Fruit fly (Drosophila melanogaster) whole organism, adult: ENCODE data around the gene CG33269.

Experiments
- CG11617 ChIP-seq: fragments of 200-800 bp; sonication (Bioruptor generic); optimal IDR thresholded peaks from 2 replicates; lab custom pipeline; 2017; ENCODE audit warnings: mild to moderate bottlenecking, missing biosample characterization, missing genetic modification reagents, missing genetic modification characterization
- CG12768 ChIP-seq: fragments of 200-800 bp; sonication (Bioruptor generic); optimal IDR thresholded peaks from 2 replicates; lab custom pipeline; 2017; ENCODE audit warnings: missing biosample characterization, missing genetic modification characterization, mild to moderate bottlenecking, moderate library complexity, missing genetic modification reagents
- CG14711 ChIP-seq: fragments of 200-800 bp; sonication (Bioruptor generic); optimal IDR thresholded peaks from 2 replicates; lab custom pipeline; 2018; ENCODE audit warnings: missing biosample characterization, mild to moderate bottlenecking, missing genetic modification characterization, moderate library complexity
- CG1620 ChIP-seq: fragments of 200-800 bp; sonication (Bioruptor generic); optimal IDR thresholded peaks from 2 replicates; lab custom pipeline; 2016; ENCODE audit warnings: missing biosample characterization, missing genetic modification characterization
- CG33017 ChIP-seq: fragments of 200-800 bp; sonication (Bioruptor generic); optimal IDR thresholded peaks from 2 replicates; lab custom pipeline; 2018; ENCODE audit warnings: missing biosample characterization, mild to moderate bottlenecking, missing genetic modification characterization, moderate library complexity
- CG5204 ChIP-seq: fragments of 200-800 bp; sonication (Bioruptor generic); optimal IDR thresholded peaks from 2 replicates; lab custom pipeline; 2016; ENCODE audit warnings: missing biosample characterization, missing genetic modification characterization
- CG7045 ChIP-seq: fragments of 200-800 bp; sonication (Bioruptor generic); optimal IDR thresholded peaks from 2 replicates; lab custom pipeline; 2017; ENCODE audit warnings: missing biosample characterization, mild to moderate bottlenecking, missing genetic modification characterization
- CG7101 ChIP-seq: fragments of 200-800 bp; sonication (Bioruptor generic); optimal IDR thresholded peaks from 2 replicates; lab custom pipeline; 2018; ENCODE audit warnings: missing biosample characterization, mild to moderate bottlenecking, missing genetic modification characterization, moderate library complexity
- Clk ChIP-seq: fragments of 200-800 bp; sonication (Bioruptor generic); optimal IDR thresholded peaks from 2 replicates; lab custom pipeline; 2017; ENCODE audit warnings: missing biosample characterization, missing genetic modification characterization
- Crg-1 ChIP-seq: fragments of 200-800 bp; sonication (Bioruptor generic); optimal IDR thresholded peaks from 2 replicates; lab custom pipeline; 2016; ENCODE audit warnings: missing biosample characterization, missing genetic modification characterization
- Hr96 ChIP-seq: fragments of 200-800 bp; sonication (Bioruptor generic); optimal IDR thresholded peaks from 2 replicates; lab custom pipeline; 2016; ENCODE audit warnings: missing biosample characterization, missing genetic modification characterization
- Mnt ChIP-seq: fragments of 200-800 bp; sonication (Bioruptor generic); optimal IDR thresholded peaks from 2 replicates; lab custom pipeline; 2016; ENCODE audit warnings: missing biosample characterization, mild to moderate bottlenecking, missing genetic modification characterization
- bab1 ChIP-seq: fragments of 200-800 bp; sonication (Bioruptor generic); optimal IDR thresholded peaks from 3 replicates; lab custom pipeline; 2019; ENCODE audit warnings: missing biosample characterization, mild to moderate bottlenecking, missing genetic modification characterization, moderate library complexity
- cic ChIP-seq: fragments of 200-800 bp; sonication (Bioruptor generic); optimal IDR thresholded peaks from 2 replicates; lab custom pipeline; 2017; ENCODE audit warnings: missing biosample characterization, mild to moderate bottlenecking, missing genetic modification characterization, moderate library complexity
- cnc ChIP-seq, 2 experiments: fragments of >200 bp; optimal IDR thresholded peaks; 2 replicates each; lab custom pipeline; 2017
- kay ChIP-seq: fragments of 200-800 bp; sonication (Bioruptor generic); peaks from one replicate; lab custom pipeline; 2016; ENCODE audit warnings: missing biosample characterization, missing genetic modification characterization, borderline replicate concordance
- ovo ChIP-seq: fragments of 200-800 bp; sonication (Bioruptor generic); optimal IDR thresholded peaks from 2 replicates; lab custom pipeline; 2016; ENCODE audit warnings: missing biosample characterization, missing genetic modification characterization
- pad ChIP-seq: fragments of 200-800 bp; sonication (Bioruptor generic); optimal IDR thresholded peaks from 3 replicates; lab custom pipeline; 2017; ENCODE audit warnings: missing biosample characterization, missing genetic modification characterization, mild to moderate bottlenecking, moderate library complexity, missing genetic modification reagents
- tj ChIP-seq: fragments of 200-800 bp; sonication (Bioruptor generic); optimal IDR thresholded peaks from 3 replicates; lab custom pipeline; 2017; ENCODE audit warnings: missing biosample characterization, mild to moderate bottlenecking, missing genetic modification characterization, moderate library complexity
- toe ChIP-seq: fragments of 200-800 bp; sonication (Bioruptor generic); optimal IDR thresholded peaks from 2 replicates; lab custom pipeline; 2016; ENCODE audit warnings: missing biosample characterization, missing genetic modification characterization

Gene CG33269

DNA sequence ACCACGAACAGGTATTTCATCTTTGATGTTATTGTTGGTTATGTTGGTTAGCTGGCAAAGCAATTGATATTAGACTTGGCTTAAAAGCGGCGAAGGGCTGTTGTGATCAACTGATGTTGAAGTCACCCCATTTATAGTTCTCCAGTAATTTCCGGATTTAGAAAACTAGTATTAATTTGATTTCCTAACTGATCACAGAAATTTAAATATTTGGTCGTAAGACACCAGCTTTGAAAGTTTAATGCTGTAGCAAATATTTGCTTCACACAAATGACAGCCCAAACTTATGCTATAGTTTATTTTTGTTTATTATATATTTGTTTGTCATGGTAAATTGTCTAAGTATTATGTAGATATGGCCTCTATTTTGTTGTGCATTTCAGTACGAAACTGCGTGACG, at the start of gene CG33269:
Gene CG33269, minus strand, starts transcription at position 101 of the 400 bp plus-strand sequence.
- TF ChIP-seq Hr96 (GFP tag; lab: Kevin White, UChicago): no peak
- TF ChIP-seq kay (GFP tag; lab: Kevin White, UChicago): no peak
- no peak for TF ChIP-seq Clk (GFP tag; lab: Kevin White, UChicago)
- no peak for TF ChIP-seq cic (GFP tag; lab: Kevin White, UChicago)
- no peak for TF ChIP-seq bab1 (GFP tag; lab: Kevin White, UChicago)
- TF ChIP-seq toe (GFP tag; lab: Kevin White, UChicago): no peak
- TF ChIP-seq Mnt (GFP tag; lab: Kevin White, UChicago): no peak
- TF ChIP-seq tj (GFP tag; lab: Kevin White, UChicago): no peak
- TF ChIP-seq cnc (optimal IDR thresholded peaks at IDR 0.05; lab: Kevin White, UChicago): no peak
- TF ChIP-seq Crg-1: no peak
- no peak for TF ChIP-seq CG12768 (GFP tag; lab: Kevin White, UChicago)
- no peak for TF ChIP-seq ovo (GFP tag; lab: Kevin White, UChicago)
- no peak for TF ChIP-seq CG14711
- TF ChIP-seq CG7045 (GFP tag; lab: Kevin White, UChicago): no peak
- no peak for TF ChIP-seq CG5204
- TF ChIP-seq CG1620 (GFP tag; lab: Kevin White, UChicago): no peak
- no peak for TF ChIP-seq CG11617 (GFP tag; lab: Kevin White, UChicago)
- no peak for TF ChIP-seq CG33017 (tag; lab: Kevin White, UChicago)

DNA sequence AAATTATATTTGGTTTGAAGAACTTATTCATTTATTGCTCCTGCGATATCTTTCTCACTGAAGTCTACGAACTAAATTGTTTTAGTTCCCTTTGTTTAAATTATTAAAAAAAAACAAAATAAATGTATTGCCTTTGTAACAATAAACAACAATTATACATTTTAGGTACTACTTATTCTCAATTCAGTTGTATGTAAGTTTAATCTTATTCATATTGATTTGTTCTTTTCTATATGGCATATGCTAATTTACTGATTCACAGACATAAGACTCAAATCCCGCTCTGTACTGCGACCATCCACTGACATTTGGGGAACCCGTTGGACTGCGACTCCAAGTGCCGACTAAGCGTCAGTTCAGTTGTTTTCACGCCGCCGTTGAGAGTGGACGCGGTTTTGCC, 49.1 kb upstream of the CG33269 start, which contains the start of gene CG32091:
Gene CG32091, plus strand, starts transcription at position 301 of the 400 bp plus-strand sequence.
- TF ChIP-seq kay (GFP tag; lab: Kevin White, UChicago) (peak; percentile 18), CG5204 (no peak), CG12768 (GFP tag; lab: Kevin White, UChicago) (peak; percentile 1), CG7045 (GFP tag; lab: Kevin White, UChicago) (no peak), tj (GFP tag; lab: Kevin White, UChicago) (peak; percentile 40), CG33017 (tag; lab: Kevin White, UChicago) (no peak)

DNA sequence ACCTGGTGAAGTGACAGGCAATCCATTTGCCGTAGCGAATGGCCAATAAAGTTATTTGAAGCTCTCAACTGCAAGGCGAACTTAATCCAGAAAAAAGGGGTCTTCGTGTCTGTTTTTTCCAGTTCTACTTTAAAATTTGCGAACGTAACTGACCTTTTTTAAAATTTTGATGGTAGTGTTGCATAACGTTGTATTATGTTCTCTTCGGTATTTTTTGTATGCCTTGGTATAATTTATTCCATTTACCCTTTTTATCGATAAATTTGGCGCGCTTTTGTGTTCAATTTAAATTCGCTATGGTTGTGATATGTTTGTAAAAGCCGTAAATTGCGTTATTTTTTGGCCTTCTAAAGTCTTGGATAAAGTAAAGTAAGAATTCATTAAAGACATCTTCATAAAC, 48.7 kb upstream of the CG33269 start:
- TF ChIP-seq toe (GFP tag; lab: Kevin White, UChicago) (no peak), tj (GFP tag; lab: Kevin White, UChicago) (no peak), bab1 (GFP tag; lab: Kevin White, UChicago) (no peak), Hr96 (GFP tag; lab: Kevin White, UChicago) (no peak), Mnt (GFP tag; lab: Kevin White, UChicago) (peak; percentile 13), kay (GFP tag; lab: Kevin White, UChicago) (peak; percentile 70), CG7101 (tag; lab: Kevin White, UChicago) (peak; percentile 5), cic (GFP tag; lab: Kevin White, UChicago) (no peak), CG14711 (peak; percentile 32)

DNA sequence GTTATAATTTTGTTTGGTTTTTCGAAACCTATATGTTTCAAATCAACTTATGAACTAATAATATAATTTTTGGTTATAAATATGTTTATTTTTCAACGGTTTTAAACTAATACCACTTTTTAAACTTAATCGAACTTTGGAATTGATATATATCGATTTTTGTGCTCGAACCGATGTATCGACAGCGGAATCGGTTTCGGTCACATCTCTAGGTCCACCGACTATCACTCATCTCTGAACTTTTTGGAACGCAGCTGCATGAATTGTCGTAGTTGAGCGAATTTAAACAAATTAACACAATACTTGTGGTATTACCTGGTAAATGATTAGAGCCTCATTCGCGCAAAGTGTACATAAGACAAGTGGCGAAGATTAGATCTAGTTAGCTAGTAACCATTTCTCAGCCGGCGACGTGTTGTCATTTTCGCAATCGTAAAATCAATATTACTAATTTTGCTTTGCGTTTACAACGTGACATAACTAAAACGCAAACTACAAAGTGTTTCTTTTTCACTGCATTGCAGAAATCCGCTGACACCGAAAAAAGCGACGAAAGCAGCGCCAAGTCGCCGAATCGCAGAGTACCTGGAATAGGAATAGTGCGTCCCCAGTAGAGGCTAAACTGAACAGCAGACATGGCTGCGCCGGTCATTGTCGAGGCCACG, 46.0 kb upstream of the CG33269 start, which contains the start of gene Apt1:
Gene Apt1, plus strand, starts transcription at position 219 of the 665 bp plus-strand sequence.
- TF ChIP-seq tj (GFP tag; lab: Kevin White, UChicago) (peak; percentile 83), CG12768 (GFP tag; lab: Kevin White, UChicago) (peak; percentile 77), bab1 (GFP tag; lab: Kevin White, UChicago) (peak; percentile 48), toe (GFP tag; lab: Kevin White, UChicago) (peak; percentile 58), CG7045 (GFP tag; lab: Kevin White, UChicago) (no peak), CG11617 (GFP tag; lab: Kevin White, UChicago) (peak; percentile 24), CG33017 (tag; lab: Kevin White, UChicago) (peak; percentile 0), cic (GFP tag; lab: Kevin White, UChicago) (no peak), Mnt (GFP tag; lab: Kevin White, UChicago) (peak; percentile 26), Clk (GFP tag; lab: Kevin White, UChicago) (no peak), kay (GFP tag; lab: Kevin White, UChicago) (peak; percentile 29), CG7101 (tag; lab: Kevin White, UChicago) (peak; percentile 24), CG14711 (peak; percentile 14), Crg-1 (no peak)

DNA sequence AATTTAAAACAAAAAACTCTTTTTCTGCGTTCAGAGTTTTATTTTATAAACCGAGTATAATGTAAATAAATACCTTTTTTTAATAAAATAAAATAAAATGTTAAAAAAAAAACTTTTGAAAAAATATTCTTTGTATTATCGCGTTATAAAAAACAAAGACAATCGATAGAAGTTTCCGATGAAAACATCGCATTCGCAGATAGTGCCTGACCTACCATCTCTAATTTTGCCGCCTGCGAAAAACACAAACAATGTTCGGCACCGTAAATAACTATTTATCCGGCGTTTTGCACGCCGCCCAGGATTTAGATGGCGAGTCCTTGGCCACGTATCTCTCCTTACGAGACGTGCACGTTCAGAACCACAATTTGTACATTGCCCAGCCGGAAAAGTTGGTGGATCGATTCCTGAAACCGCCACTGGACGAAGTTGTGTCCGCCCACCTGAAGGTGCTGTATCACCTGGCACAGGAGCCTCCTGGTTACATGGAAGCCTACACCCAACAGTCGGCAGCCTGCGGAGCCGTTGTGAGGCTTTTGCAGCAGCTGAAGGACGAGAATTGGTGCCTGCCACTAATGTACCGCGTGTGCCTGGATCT, 44.3 kb upstream of the CG33269 start, which contains the start of gene PCID2:
Gene PCID2, plus strand, starts transcription at position 213 of the 598 bp plus-strand sequence.
- no peak for TF ChIP-seq CG14711
- TF ChIP-seq CG7045 (GFP tag; lab: Kevin White, UChicago): no peak
- no peak for TF ChIP-seq CG11617 (GFP tag; lab: Kevin White, UChicago)
- TF ChIP-seq kay (GFP tag; lab: Kevin White, UChicago): no peak
- no peak for TF ChIP-seq CG1620 (GFP tag; lab: Kevin White, UChicago)
- no peak for TF ChIP-seq ovo (GFP tag; lab: Kevin White, UChicago)
- no peak for TF ChIP-seq CG7101 (tag; lab: Kevin White, UChicago)
- TF ChIP-seq tj (GFP tag; lab: Kevin White, UChicago): no peak
- TF ChIP-seq CG33017 (tag; lab: Kevin White, UChicago): no peak
- no peak for TF ChIP-seq bab1 (GFP tag; lab: Kevin White, UChicago)
- TF ChIP-seq toe (GFP tag; lab: Kevin White, UChicago): no peak
- no peak for TF ChIP-seq cic (GFP tag; lab: Kevin White, UChicago)
- TF ChIP-seq Crg-1: no peak
- TF ChIP-seq Clk (GFP tag; lab: Kevin White, UChicago): no peak
- no peak for TF ChIP-seq cnc (optimal IDR thresholded peaks at IDR 0.05; lab: Kevin White, UChicago)
- TF ChIP-seq pad (GFP tag; lab: Kevin White, UChicago): no peak
- TF ChIP-seq Mnt (GFP tag; lab: Kevin White, UChicago): no peak
- no peak for TF ChIP-seq Hr96 (GFP tag; lab: Kevin White, UChicago)
